Worm (Caenorhabditis elegans) whole organism, L4 larva: ENCODE data around the gene ZC449.2.

ENCODE experiments used
- aly-2 ChIP-seq: sonication (generic microtip); optimal IDR thresholded peaks from 2 replicates; lab custom pipeline; 2018; ENCODE audit warnings: missing biosample characterization, missing genetic modification characterization
- ama-1 ChIP-seq: fragments of 150-350 bp; optimal IDR thresholded peaks from 2 replicates; lab custom pipeline; 2014; ENCODE audit warnings: inconsistent platforms, mixed read lengths
- ceh-82 ChIP-seq: sonication (generic microtip); optimal IDR thresholded peaks from 2 replicates; lab custom pipeline; 2017; ENCODE audit warnings: missing biosample characterization, missing genetic modification characterization
- dve-1 ChIP-seq: sonication (generic microtip); optimal IDR thresholded peaks from 2 replicates; lab custom pipeline; 2017; ENCODE audit warnings: antibody characterized with exemption, mild to moderate bottlenecking, missing genetic modification characterization, missing compliant biosample characterization; ENCODE audit not compliant: insufficient read depth
- fkh-10 ChIP-seq: fragments of 150-350 bp; optimal IDR thresholded peaks from 2 replicates; lab custom pipeline; 2014; ENCODE audit warnings: missing biosample characterization, missing genetic modification reagents, missing genetic modification characterization
- fos-1 ChIP-seq: fragments of 150-350 bp; optimal IDR thresholded peaks from 2 replicates; lab custom pipeline; 2014; ENCODE audit warnings: missing biosample characterization, missing genetic modification characterization
- lin-15B ChIP-seq: fragments of 150-350 bp; sonication (generic microtip); optimal IDR thresholded peaks from 3 replicates; lab custom pipeline; 2014; ENCODE audit warnings: missing biosample characterization, missing genetic modification characterization
- mep-1 ChIP-seq: fragments of 150-350 bp; sonication (generic microtip); optimal IDR thresholded peaks from 3 replicates; lab custom pipeline; 2014; ENCODE audit warnings: missing biosample characterization, missing genetic modification characterization
- nhr-28 ChIP-seq: fragments of 150-350 bp; optimal IDR thresholded peaks from 2 replicates; lab custom pipeline; 2014; ENCODE audit warnings: missing biosample characterization, missing genetic modification characterization
- pha-4 ChIP-seq, 2 experiments: fragments of 150-350 bp in 1 of 2; fragments of 200-800 bp in 1 of 2; sonication (Bioruptor generic) in 1 of 2; IDR thresholded peaks in 1 of 2; optimal IDR thresholded peaks in 1 of 2; 2 replicates each; pipeline versions ENCODE4 v1.3.6 to Lab custom; 2014 to 2022; ENCODE audit warnings: missing genetic modification characterization in 2 of 2, missing genetic modification reagents in 2 of 2, missing biosample characterization in 1 of 2, missing compliant biosample characterization in 1 of 2
- rbr-2 ChIP-seq: sonication (generic microtip); optimal IDR thresholded peaks from 2 replicates; lab custom pipeline; 2016; ENCODE audit warnings: missing genotype, missing genetic modification characterization, missing compliant biosample characterization
- set-16 ChIP-seq: fragments of 200-800 bp; sonication (Bioruptor generic); IDR thresholded peaks from 2 replicates; pipeline ENCODE4 v1.3.6; 2022; ENCODE audit warnings: missing genetic modification reagents, missing genetic modification characterization, missing compliant biosample characterization
- snpc-4 ChIP-seq: fragments of 150-350 bp; optimal IDR thresholded peaks from 2 replicates; lab custom pipeline; 2014; ENCODE audit warnings: missing biosample characterization, missing genetic modification characterization
- zag-1 ChIP-seq: fragments of 150-350 bp; optimal IDR thresholded peaks from 2 replicates; lab custom pipeline; 2014; ENCODE audit warnings: missing biosample characterization, missing genetic modification characterization

DNA sequence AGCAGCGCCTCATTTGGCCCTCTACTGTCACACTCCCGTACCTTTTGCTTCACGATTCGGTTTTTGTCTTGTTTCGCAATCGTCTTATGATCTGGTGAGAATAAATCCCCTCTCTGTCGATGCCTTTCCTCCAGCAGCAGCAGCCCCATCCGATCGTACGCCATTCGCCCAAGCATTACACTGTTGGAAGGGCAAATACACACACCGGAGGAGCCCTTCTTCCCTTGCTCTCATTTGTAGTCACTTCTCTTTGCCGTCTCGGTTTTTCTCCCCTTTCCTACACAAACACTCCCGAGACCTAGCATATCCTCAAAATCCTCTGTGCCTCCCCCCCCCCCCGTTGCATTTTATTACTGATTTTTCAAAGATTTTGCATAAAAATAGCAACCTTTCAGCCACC, 22.2 kb upstream of the ZC449.2 start, which contains the start of gene set-30:
- TF ChIP-seq pha-4 (GFP tag; IDR thresholded peaks at IDR 0.05; lab: Robert Waterston, UW) (no peak), pha-4 (tag; optimal IDR thresholded peaks at IDR 0.05; lab: Kevin White, UChicago) (no peak), ceh-82 (tag; lab: Kevin White, UChicago) (no peak), ama-1 (no peak), mep-1 (tag; lab: Kevin White, UChicago) (no peak), lin-15B (tag; lab: Kevin White, UChicago) (no peak), fos-1 (no peak), dve-1 (tag; lab: Kevin White, UChicago) (no peak), zag-1 (no peak), nhr-28 (tag; lab: Kevin White, UChicago) (no peak), aly-2 (tag; lab: Kevin White, UChicago) (no peak), rbr-2 (tag; lab: Kevin White, UChicago) (no peak), snpc-4 (tag; lab: Kevin White, UChicago) (no peak), set-16 (GFP tag; lab: Robert Waterston, UW) (no peak), fkh-10 (GFP tag; lab: Kevin White, UChicago) (no peak)
